Fruit fly (Drosophila melanogaster): ENCODE data around the gene SerRS-m.

DNA sequence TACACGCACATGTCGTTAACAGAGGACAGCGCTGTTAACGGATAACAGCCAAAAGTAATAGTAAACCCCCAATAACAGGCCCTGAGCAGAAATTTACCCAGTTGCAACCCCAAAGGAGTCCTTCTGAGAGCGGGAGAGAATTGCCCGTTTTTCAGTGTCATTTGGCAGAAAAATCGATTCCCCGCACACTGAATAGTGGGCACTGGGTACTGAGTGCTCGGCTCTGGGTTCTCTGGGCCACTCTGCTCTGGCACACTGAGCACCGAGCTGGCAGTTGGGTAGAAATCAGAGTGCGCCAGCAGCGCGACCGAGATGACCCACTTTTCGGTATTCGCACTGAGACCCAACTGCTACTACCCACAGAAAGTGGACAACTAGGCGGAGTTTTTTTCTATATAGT lies 33.9 kb downstream of the SerRS-m start, which contains the start of gene Rbp:
- no peak for TF ChIP-seq h (optimal IDR thresholded peaks at IDR 0.05)
- no peak for TF ChIP-seq ttk (optimal IDR thresholded peaks at IDR 0.05)
- no peak for TF ChIP-seq Myc (optimal IDR thresholded peaks at IDR 0.05)

Measured in Kc167 (cell line).